Worm (Caenorhabditis elegans) whole organism, young adult: ENCODE results near the gene nlp-32.
A peak's percentile ranks its signal among the peaks of the same experiment; 100 is the strongest.

Experiments
- D2030.7 ChIP-seq: fragments of 200-800 bp; sonication (Bioruptor generic); IDR thresholded peaks from 2 replicates; pipeline ENCODE4 v1.3.6; 2022; ENCODE audit warnings: missing genetic modification reagents, missing genetic modification characterization, missing compliant biosample characterization
- F10E7.11 ChIP-seq: sonication (generic microtip); optimal IDR thresholded peaks from 2 replicates; lab custom pipeline; 2017; ENCODE audit warnings: mild to moderate bottlenecking, missing genetic modification characterization, moderate library complexity, missing compliant biosample characterization
- F33H1.4 ChIP-seq: fragments of 200-800 bp; sonication (Bioruptor generic); IDR thresholded peaks from 2 replicates; pipeline ENCODE4 v1.3.6; 2022; ENCODE audit warnings: missing genetic modification reagents, missing genetic modification characterization, missing compliant biosample characterization
- F49E8.2 ChIP-seq: sonication (generic microtip); optimal IDR thresholded peaks from 3 replicates; lab custom pipeline; 2017; ENCODE audit warnings: missing genetic modification characterization, mild to moderate bottlenecking, missing compliant biosample characterization, antibody characterized with exemption, moderate library complexity; ENCODE audit not compliant: insufficient read depth
- F55B11.4 ChIP-seq: sonication (generic microtip); optimal IDR thresholded peaks from 2 replicates; lab custom pipeline; 2016; ENCODE audit warnings: missing compliant biosample characterization, missing genetic modification characterization, borderline replicate concordance; ENCODE audit not compliant: insufficient read depth
- F57A8.1 ChIP-seq: fragments of 200-800 bp; sonication (Bioruptor generic); optimal IDR thresholded peaks from 2 replicates; lab custom pipeline; 2018; ENCODE audit warnings: mild to moderate bottlenecking, missing genetic modification characterization, moderate library complexity, missing compliant biosample characterization
- Y53F4B.3 ChIP-seq: fragments of 200-800 bp; sonication (Bioruptor generic); IDR thresholded peaks from 2 replicates; pipeline ENCODE4 v1.3.6; 2022; ENCODE audit warnings: missing genetic modification reagents, missing genetic modification characterization, missing compliant biosample characterization
- Y67H2A.10 ChIP-seq: fragments of 200-800 bp; sonication (Bioruptor generic); conservative IDR thresholded peaks from 2 replicates; pipeline ENCODE4 v1.3.6; 2022; ENCODE audit warnings: missing genetic modification reagents, missing genetic modification characterization, missing compliant biosample characterization
- ZK185.1 ChIP-seq: sonication (generic microtip); optimal IDR thresholded peaks from 2 replicates; lab custom pipeline; 2016; ENCODE audit warnings: mild to moderate bottlenecking, missing genetic modification characterization, missing compliant biosample characterization; ENCODE audit not compliant: poor library complexity, severe bottlenecking
- ama-1 ChIP-seq, 3 experiments: fragments of 150-350 bp in 1 of 3; sonication (generic microtip) in 2 of 3; optimal IDR thresholded peaks; 2 replicates each; lab custom pipeline; 2014 to 2018; ENCODE audit warnings: missing biosample characterization in 2 of 3, missing genetic modification characterization in 2 of 3, missing genetic modification reagents in 2 of 3
- aptf-2 ChIP-seq: fragments of 200-800 bp; sonication (Bioruptor generic); conservative IDR thresholded peaks from 2 replicates; pipeline ENCODE4 v1.3.6; 2022; ENCODE audit warnings: missing genetic modification reagents, missing genetic modification characterization, missing compliant biosample characterization
- atf-7 ChIP-seq: sonication (generic microtip); optimal IDR thresholded peaks from 2 replicates; lab custom pipeline; 2017; ENCODE audit warnings: mild to moderate bottlenecking, missing genetic modification characterization, missing compliant biosample characterization
- athp-1 ChIP-seq: sonication (generic microtip); optimal IDR thresholded peaks from 2 replicates; lab custom pipeline; 2017; ENCODE audit warnings: mild to moderate bottlenecking, missing genetic modification characterization, missing compliant biosample characterization
- bed-1 ChIP-seq: fragments of 200-800 bp; sonication (Bioruptor generic); IDR thresholded peaks from 2 replicates; pipeline ENCODE4 v1.3.6; 2022; ENCODE audit warnings: missing genetic modification reagents, missing genetic modification characterization, missing compliant biosample characterization
- ccch-3 ChIP-seq: fragments of 200-800 bp; sonication (Bioruptor generic); optimal IDR thresholded peaks from 2 replicates; lab custom pipeline; 2018; ENCODE audit warnings: mild to moderate bottlenecking, missing genetic modification characterization, missing compliant biosample characterization
- ceh-27 ChIP-seq: fragments of 200-800 bp; sonication (Bioruptor generic); optimal IDR thresholded peaks from 2 replicates; lab custom pipeline; 2018; ENCODE audit warnings: mild to moderate bottlenecking, missing genetic modification characterization, moderate library complexity, missing compliant biosample characterization
- ceh-91 ChIP-seq: fragments of 200-800 bp; sonication (Bioruptor generic); IDR thresholded peaks from 2 replicates; pipeline ENCODE4 v1.3.6; 2022; ENCODE audit warnings: missing genetic modification reagents, missing genetic modification characterization, missing compliant biosample characterization
- chd-7 ChIP-seq: sonication (generic microtip); optimal IDR thresholded peaks from 2 replicates; lab custom pipeline; 2016; ENCODE audit warnings: mild to moderate bottlenecking, missing genetic modification characterization, moderate library complexity, missing compliant biosample characterization
- dpff-1 ChIP-seq: sonication (generic microtip); optimal IDR thresholded peaks from 2 replicates; lab custom pipeline; 2017; ENCODE audit warnings: mild to moderate bottlenecking, missing genetic modification characterization, missing compliant biosample characterization
- dpl-1 ChIP-seq: fragments of 150-350 bp; optimal IDR thresholded peaks from 2 replicates; lab custom pipeline; 2014; ENCODE audit warnings: missing biosample characterization, missing genetic modification reagents, missing genetic modification characterization
- efl-1 ChIP-seq: fragments of 150-350 bp; optimal IDR thresholded peaks from 2 replicates; lab custom pipeline; 2014; ENCODE audit warnings: missing biosample characterization, missing genetic modification reagents, missing genetic modification characterization
- egl-18 ChIP-seq: fragments of 200-800 bp; sonication (Bioruptor generic); IDR thresholded peaks from 2 replicates; pipeline ENCODE4 v1.3.6; 2022; ENCODE audit warnings: missing genetic modification reagents, missing genetic modification characterization, missing compliant biosample characterization
- egrh-3 ChIP-seq: fragments of 200-800 bp; sonication (Bioruptor generic); IDR thresholded peaks from 2 replicates; pipeline ENCODE4 v1.3.6; 2022; ENCODE audit warnings: missing genetic modification reagents, missing genetic modification characterization, missing compliant biosample characterization
- ekl-4 ChIP-seq: fragments of 200-800 bp; sonication (Bioruptor generic); IDR thresholded peaks from 2 replicates; pipeline ENCODE4 v1.3.6; 2022; ENCODE audit warnings: missing genetic modification reagents, missing genetic modification characterization, missing compliant biosample characterization
- fkh-3 ChIP-seq: sonication (generic microtip); optimal IDR thresholded peaks from 2 replicates; lab custom pipeline; 2016; ENCODE audit warnings: mild to moderate bottlenecking, missing genetic modification characterization, missing compliant biosample characterization
- hmg-1.2 ChIP-seq: fragments of 200-800 bp; sonication (Bioruptor generic); IDR thresholded peaks from 2 replicates; pipeline ENCODE4 v1.3.6; 2022; ENCODE audit warnings: missing genetic modification reagents, missing genetic modification characterization, missing compliant biosample characterization
- hsf-1 ChIP-seq: fragments of 200-800 bp; sonication (Bioruptor generic); IDR thresholded peaks from 2 replicates; pipeline ENCODE4 v1.3.6; 2022; ENCODE audit warnings: missing genetic modification reagents, missing genetic modification characterization, missing compliant biosample characterization
- lin-35 ChIP-seq, 3 experiments: fragments of 150-350 bp in 2 of 3; sonication (generic microtip) in 1 of 3; optimal IDR thresholded peaks; 2 replicates each; lab custom pipeline; 2014 to 2018; ENCODE audit warnings: missing biosample characterization in 3 of 3, missing genetic modification characterization in 3 of 3, missing genetic modification reagents in 3 of 3
- lin-54 ChIP-seq: fragments of 200-800 bp; sonication (Bioruptor generic); optimal IDR thresholded peaks from 2 replicates; lab custom pipeline; 2018; ENCODE audit warnings: mild to moderate bottlenecking, missing genetic modification characterization, missing compliant biosample characterization
- lir-1 ChIP-seq: fragments of 200-800 bp; sonication (Bioruptor generic); conservative IDR thresholded peaks from 2 replicates; pipeline ENCODE4 v1.3.6; 2022; ENCODE audit warnings: missing genetic modification reagents, missing genetic modification characterization, missing compliant biosample characterization
- lsl-1 ChIP-seq: fragments of 200-800 bp; sonication (Bioruptor generic); optimal IDR thresholded peaks from 2 replicates; lab custom pipeline; 2018; ENCODE audit warnings: mild to moderate bottlenecking, missing genetic modification characterization, moderate library complexity, missing compliant biosample characterization
- madf-3 ChIP-seq: fragments of 200-800 bp; sonication (Bioruptor generic); IDR thresholded peaks from 2 replicates; pipeline ENCODE4 v1.3.6; 2022; ENCODE audit warnings: missing genetic modification reagents, missing genetic modification characterization, missing compliant biosample characterization
- madf-6 ChIP-seq: fragments of 200-800 bp; sonication (Bioruptor generic); IDR thresholded peaks from 2 replicates; pipeline ENCODE4 v1.3.6; 2022; ENCODE audit warnings: missing genetic modification reagents, missing genetic modification characterization, missing compliant biosample characterization
- mcd-1 ChIP-seq: fragments of 200-800 bp; sonication (Bioruptor generic); IDR thresholded peaks from 2 replicates; pipeline ENCODE4 v1.3.6; 2022; ENCODE audit warnings: missing genetic modification reagents, missing genetic modification characterization, missing compliant biosample characterization
- mxl-1 ChIP-seq: sonication (generic microtip); optimal IDR thresholded peaks from 2 replicates; lab custom pipeline; 2016; ENCODE audit warnings: missing genetic modification characterization, missing compliant biosample characterization
- nhr-120 ChIP-seq: fragments of 200-800 bp; sonication (Bioruptor generic); IDR thresholded peaks from 2 replicates; pipeline ENCODE4 v1.3.6; 2022; ENCODE audit warnings: missing genetic modification characterization, missing compliant biosample characterization
- nhr-179 ChIP-seq: sonication (generic microtip); optimal IDR thresholded peaks from 2 replicates; lab custom pipeline; 2016; ENCODE audit warnings: mild to moderate bottlenecking, missing genetic modification characterization, missing compliant biosample characterization
- nhr-80 ChIP-seq: sonication (generic microtip); optimal IDR thresholded peaks from 2 replicates; lab custom pipeline; 2016; ENCODE audit warnings: missing genetic modification characterization, missing compliant biosample characterization
- pha-4 ChIP-seq: fragments of 150-350 bp; sonication (generic microtip); optimal IDR thresholded peaks from 2 replicates; lab custom pipeline; 2014; ENCODE audit warnings: missing biosample characterization, missing genetic modification reagents, missing genetic modification characterization
- rcor-1 ChIP-seq: fragments of 200-800 bp; sonication (Bioruptor generic); IDR thresholded peaks from 2 replicates; pipeline ENCODE4 v1.3.6; 2022; ENCODE audit warnings: missing genetic modification reagents, missing genetic modification characterization, missing compliant biosample characterization
- repo-1 ChIP-seq: sonication (generic microtip); optimal IDR thresholded peaks from 2 replicates; lab custom pipeline; 2017; ENCODE audit warnings: mild to moderate bottlenecking, missing genetic modification characterization, missing compliant biosample characterization
- rpc-1 ChIP-seq, 2 experiments: fragments of 150-350 bp in 1 of 2; sonication (generic microtip) in 1 of 2; optimal IDR thresholded peaks; 2 replicates each; lab custom pipeline; 2014 to 2018; ENCODE audit warnings: missing biosample characterization in 1 of 2, missing genetic modification characterization in 1 of 2, missing genetic modification reagents in 1 of 2, missing genotype in 1 of 2
- somi-1 ChIP-seq: fragments of 200-800 bp; sonication (Bioruptor generic); optimal IDR thresholded peaks from 2 replicates; lab custom pipeline; 2018; ENCODE audit warnings: mild to moderate bottlenecking, missing genetic modification characterization, missing compliant biosample characterization
- unc-130 ChIP-seq: sonication (generic microtip); optimal IDR thresholded peaks from 2 replicates; lab custom pipeline; 2016; ENCODE audit warnings: missing genetic modification reagents, missing genetic modification characterization, missing compliant biosample characterization
- zim-3 ChIP-seq: sonication (generic microtip); optimal IDR thresholded peaks from 2 replicates; lab custom pipeline; 2017; ENCODE audit warnings: mild to moderate bottlenecking, missing genetic modification characterization, moderate library complexity, missing compliant biosample characterization

Gene nlp-32

ce11 chrIII:502583-502982 lies 16.2 kb upstream of the nlp-32 start (continued):
- peak; percentile 69 for TF ChIP-seq lin-54 (GFP tag; lab: Kevin White, UChicago)
- TF ChIP-seq mxl-1 (tag; lab: Kevin White, UChicago), result peak; percentile 90
- 0 out of 2 replicates have a peak, but pooled peaks have one; percentile 45 for TF ChIP-seq hsf-1
- no peak for TF ChIP-seq F55B11.4 (tag; lab: Kevin White, UChicago)
- 0 out of 2 replicates have a peak, but pooled peaks have one; percentile 51 for TF ChIP-seq aptf-2
- peak; percentile 58 for TF ChIP-seq lir-1 (GFP tag; lab: Robert Waterston, UW)
- peak; percentile 54; the same call in 1 of the 2 replicates for TF ChIP-seq egrh-3 (GFP tag; lab: Robert Waterston, UW)
- TF ChIP-seq ccch-3 (GFP tag; lab: Kevin White, UChicago), result peak; percentile 36
- 0 out of 2 replicates have a peak, but pooled peaks have one; percentile 78 for TF ChIP-seq nhr-120 (GFP tag; lab: Robert Waterston, UW)
- peak; percentile 90 for TF ChIP-seq ekl-4 (GFP tag; lab: Robert Waterston, UW)
- peak; percentile 98 for TF ChIP-seq rpc-1 (optimal IDR thresholded peaks at IDR 0.05; lab: Kevin White, UChicago)
- peak; percentile 96 for TF ChIP-seq rpc-1 (tag; optimal IDR thresholded peaks at IDR 0.05; lab: Kevin White, UChicago)
- TF ChIP-seq ZK185.1 (tag; lab: Kevin White, UChicago), result no peak
- TF ChIP-seq bed-1, result 0 out of 2 replicates have a peak, but pooled peaks have one; percentile 71
- TF ChIP-seq ceh-91, result 0 out of 2 replicates have a peak, but pooled peaks have one; percentile 39
- TF ChIP-seq atf-7, result peak; percentile 76
- peak; percentile 63 for TF ChIP-seq nhr-80 (tag; lab: Kevin White, UChicago)
- peak; percentile 21; the same call in 1 of the 2 replicates for TF ChIP-seq F33H1.4 (GFP tag; lab: Robert Waterston, UW)
- TF ChIP-seq F49E8.2 (tag; lab: Kevin White, UChicago), result peak; percentile 50
- peak; percentile 53 for TF ChIP-seq lsl-1 (GFP tag; lab: Kevin White, UChicago)
- TF ChIP-seq chd-7 (tag; lab: Kevin White, UChicago), result peak; percentile 92
- TF ChIP-seq nhr-179 (tag; lab: Kevin White, UChicago), result peak; percentile 56
- no peak for TF ChIP-seq egl-18 (GFP tag; lab: Robert Waterston, UW)
- TF ChIP-seq madf-3 (GFP tag; lab: Robert Waterston, UW), result no peak
- peak; percentile 54 for TF ChIP-seq F10E7.11 (tag; lab: Kevin White, UChicago)
- TF ChIP-seq unc-130 (GFP tag; lab: Kevin White, UChicago), result peak; percentile 89
- TF ChIP-seq athp-1 (tag; lab: Kevin White, UChicago), result peak; percentile 78
- 0 out of 2 replicates have a peak, but pooled peaks have one; percentile 8 for TF ChIP-seq Y53F4B.3
- peak; percentile 68 for TF ChIP-seq hmg-1.2 (GFP tag; lab: Robert Waterston, UW)
- TF ChIP-seq pha-4, result no peak
- TF ChIP-seq F57A8.1, result peak; percentile 77
- TF ChIP-seq rcor-1 (GFP tag; lab: Robert Waterston, UW), result peak; percentile 87
- TF ChIP-seq mcd-1 (GFP tag; lab: Robert Waterston, UW), result peak; percentile 79
- TF ChIP-seq Y67H2A.10, result no peak
- TF ChIP-seq zim-3 (tag; lab: Kevin White, UChicago), result peak; percentile 93
- peak; percentile 89 for TF ChIP-seq ceh-27 (GFP tag; lab: Kevin White, UChicago)
- peak; percentile 29 for TF ChIP-seq dpff-1
- TF ChIP-seq repo-1, result peak; percentile 90
- TF ChIP-seq, all 124 proteins: peak for 103

- TF ChIP-seq somi-1 (no peak), ceh-91 (no peak), dpl-1 (GFP tag; lab: Kevin White, UChicago) (peak; percentile 67), D2030.7 (GFP tag; lab: Robert Waterston, UW) (peak; percentile 15; the same call in 1 of the 2 replicates), ama-1 (optimal IDR thresholded peaks at IDR 0.05; lab: Kevin White, UChicago) (no peak), ama-1 (GFP tag; optimal IDR thresholded peaks at IDR 0.05; lab: Kevin White, UChicago) (no peak), efl-1 (GFP tag; lab: Kevin White, UChicago) (peak; percentile 82), lsl-1 (GFP tag; lab: Kevin White, UChicago) (peak; percentile 29), madf-6 (GFP tag; lab: Robert Waterston, UW) (peak; percentile 47; the same call in 1 of the 2 replicates), fkh-3 (no peak), mcd-1 (GFP tag; lab: Robert Waterston, UW) (peak; percentile 89), lin-54 (GFP tag; lab: Kevin White, UChicago) (peak; percentile 71), hmg-1.2 (GFP tag; lab: Robert Waterston, UW) (peak; percentile 92), Y53F4B.3 (no peak), lin-35 (GFP tag; optimal IDR thresholded peaks at IDR 0.05; lab: Kevin White, UChicago) (peak in 1 of 3 experiments; percentile 69)
Observed at ce11 chrIII:491090-491597, 4.8 kb upstream of the nlp-32 start, which contains the start of gene unc-45. Gene unc-45 (plus strand): TSS chrIII:491547.
